Worm (Caenorhabditis elegans): ENCODE results near the gene Y54G2A.77.
A peak's percentile ranks its signal among the peaks of the same experiment; 100 is the strongest.
"Not testable (repeated sequence)": the region's sequence is repeated elsewhere in the genome, so short reads cannot be mapped to it uniquely, and the experiment has no call there.

The Y54G2A.77 gene

ce11 chrIV:2775992-2776630 is 13.6 kb downstream of the Y54G2A.77 start (continued):
- TF ChIP-seq fkh-4 (tag; optimal IDR thresholded peaks at IDR 0.05; ENCODE audit: borderline replicate concordance): no peak
- TF ChIP-seq nhr-28 (tag; optimal IDR thresholded peaks at IDR 0.05): no peak
- peak in 1 of 3 experiments; percentile 42 for TF ChIP-seq ceh-82 (tag; optimal IDR thresholded peaks at IDR 0.05)
- TF ChIP-seq ama-1 (optimal IDR thresholded peaks at IDR 0.05): peak; percentile 31
- TF ChIP-seq pax-3 (tag; optimal IDR thresholded peaks at IDR 0.05): no peak

- TF ChIP-seq nhr-85 (tag): peak; percentile 56
- no peak for TF ChIP-seq mab-9 (GFP tag; IDR thresholded peaks at IDR 0.05)
Measured at ce11 chrIV:2776733-2777132, 14.3 kb downstream of the Y54G2A.77 start.

DNA sequence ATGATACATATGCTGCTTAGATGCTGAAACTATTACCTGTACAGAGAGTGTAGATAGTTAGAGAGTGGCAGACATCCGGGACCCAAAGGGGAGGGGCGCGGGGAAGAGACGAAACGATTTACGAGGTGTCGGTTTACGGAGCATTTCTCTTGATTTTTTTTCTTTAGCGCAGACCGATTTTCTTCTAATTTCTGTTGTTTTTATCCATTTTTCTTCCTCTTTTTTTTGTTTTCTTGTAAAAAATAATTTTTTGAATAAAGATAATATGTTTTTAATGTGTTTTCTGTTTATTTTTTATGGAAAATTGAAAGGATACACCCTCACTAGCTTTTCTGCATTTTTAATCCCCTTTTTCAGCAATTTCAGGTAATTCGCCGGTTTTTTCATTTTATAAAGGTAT is 15.4 kb downstream of the Y54G2A.77 start, which contains the start of gene Y54G2A.72:
TSS of gene Y54G2A.72 (plus strand) at position 301 of the 400 bp plus-strand sequence.
- not testable (repeated sequence) for TF ChIP-seq aha-1, unc-30, tbx-2 (tag; optimal IDR thresholded peaks at IDR 0.05)

- TF ChIP-seq dpl-1 (GFP tag; optimal IDR thresholded peaks at IDR 0.05) (peak in 2 of 3 experiments; percentile 4 to 8), efl-1 (optimal IDR thresholded peaks at IDR 0.05) (peak; percentile 39 to 41), efl-1 (GFP tag; optimal IDR thresholded peaks at IDR 0.05 in 1 of 2) (peak; percentile 44 to 55), blmp-1 (tag; optimal IDR thresholded peaks at IDR 0.05) (no peak)
Measured at ce11 chrIV:2782793-2783540, 20.5 kb downstream of the Y54G2A.77 start, which contains the start of gene Y54G2A.12. TSS of gene Y54G2A.12 (minus strand) at chrIV:2782843.

ce11 chrIV:2785057-2785456 is 22.6 kb downstream of the Y54G2A.77 start:
- TF ChIP-seq pqm-1 (tag; optimal IDR thresholded peaks at IDR 0.05): no peak
- TF ChIP-seq aha-1 (tag; optimal IDR thresholded peaks at IDR 0.05): no peak
- no peak for TF ChIP-seq hlh-17 (GFP tag; optimal IDR thresholded peaks at IDR 0.05; ENCODE audit: borderline replicate concordance)
- no peak for TF ChIP-seq sup-37 (GFP tag; optimal IDR thresholded peaks at IDR 0.05)
- TF ChIP-seq rnt-1 (tag; optimal IDR thresholded peaks at IDR 0.05): no peak
- TF ChIP-seq fkh-4 (tag; optimal IDR thresholded peaks at IDR 0.05; ENCODE audit: borderline replicate concordance): no peak
- TF ChIP-seq efl-1 (optimal IDR thresholded peaks at IDR 0.05): peak; percentile 69 to 72
- TF ChIP-seq efl-1 (GFP tag; optimal IDR thresholded peaks at IDR 0.05 in 1 of 2): peak; percentile 47 to 87
- no peak for TF ChIP-seq nhr-77 (tag; optimal IDR thresholded peaks at IDR 0.05)
- no peak for TF ChIP-seq hlh-4 (tag; optimal IDR thresholded peaks at IDR 0.05)
- TF ChIP-seq unc-62 (GFP tag; optimal IDR thresholded peaks at IDR 0.05): no peak
- TF ChIP-seq zip-4 (GFP tag; optimal IDR thresholded peaks at IDR 0.05): no peak
- TF ChIP-seq ceh-90 (tag; optimal IDR thresholded peaks at IDR 0.05): no peak
- TF ChIP-seq fkh-10 (GFP tag; optimal IDR thresholded peaks at IDR 0.05): no peak
- no peak for TF ChIP-seq elt-2 (tag; optimal IDR thresholded peaks at IDR 0.05)
- peak; percentile 46 for TF ChIP-seq nhr-20 (tag; optimal IDR thresholded peaks at IDR 0.05)
- TF ChIP-seq irx-1 (tag; optimal IDR thresholded peaks at IDR 0.05): no peak
- TF ChIP-seq skn-1 (tag; optimal IDR thresholded peaks at IDR 0.05): no peak
- TF ChIP-seq pag-3 (tag; optimal IDR thresholded peaks at IDR 0.05; ENCODE audit: borderline replicate concordance, insufficient read depth): no peak
- TF ChIP-seq nhr-85 (tag): peak; percentile 71
- TF ChIP-seq nhr-47 (tag; optimal IDR thresholded peaks at IDR 0.05): peak; percentile 54
- 0 out of 2 replicates have a peak, but pooled peaks have one; percentile 13 for TF ChIP-seq grh-1 (GFP tag; IDR thresholded peaks at IDR 0.05)
- peak in 1 of 6 experiments; percentile 26 for TF ChIP-seq elt-3 (tag; optimal IDR thresholded peaks at IDR 0.05)
- no peak for TF ChIP-seq F16B12.6 (tag; optimal IDR thresholded peaks at IDR 0.05)
- peak; percentile 64 for TF ChIP-seq mep-1 (tag; optimal IDR thresholded peaks at IDR 0.05)
- TF ChIP-seq nhr-76 (tag; optimal IDR thresholded peaks at IDR 0.05): no peak
- no peak for TF ChIP-seq nhr-11 (tag; optimal IDR thresholded peaks at IDR 0.05)
- TF ChIP-seq vab-15 (tag; optimal IDR thresholded peaks at IDR 0.05): no peak
- no peak for TF ChIP-seq lin-15B (tag; optimal IDR thresholded peaks at IDR 0.05)
- no peak for TF ChIP-seq Y116A8C.19 (tag; optimal IDR thresholded peaks at IDR 0.05; ENCODE audit: borderline replicate concordance)
- no peak for TF ChIP-seq ztf-4 (tag; optimal IDR thresholded peaks at IDR 0.05)
- TF ChIP-seq ama-1 (optimal IDR thresholded peaks at IDR 0.05): no peak
- TF ChIP-seq nhr-12 (tag; optimal IDR thresholded peaks at IDR 0.05): no peak
- no peak for TF ChIP-seq efl-3 (GFP tag; optimal IDR thresholded peaks at IDR 0.05)

All from whole organism, L1 larva.